Worm (Caenorhabditis elegans) whole organism, L1 larva: ENCODE results near the gene dsb-2.
A peak's percentile ranks its signal among the peaks of the same experiment; 100 is the strongest.

Experiments
- dpl-1 ChIP-seq, 3 experiments: fragments of 150-350 bp in 2 of 3; sonication (generic microtip) in 1 of 3; optimal IDR thresholded peaks; 2 replicates each; lab custom pipeline; 2014 to 2017; ENCODE audit warnings: missing biosample characterization in 3 of 3, missing genetic modification characterization in 3 of 3, missing genetic modification reagents in 3 of 3
- elt-2 ChIP-seq: sonication (generic microtip); optimal IDR thresholded peaks from 2 replicates; lab custom pipeline; 2016; ENCODE audit warnings: missing genetic modification characterization, mild to moderate bottlenecking, inconsistent platforms, missing compliant biosample characterization, missing genetic modification reagents
- lin-13 ChIP-seq: fragments of 150-350 bp; optimal IDR thresholded peaks from 2 replicates; lab custom pipeline; 2014; ENCODE audit warnings: missing biosample characterization, missing genetic modification reagents, missing genetic modification characterization
- swsn-7 ChIP-seq: sonication (generic microtip); optimal IDR thresholded peaks from 2 replicates; lab custom pipeline; 2016; ENCODE audit warnings: missing genetic modification characterization, missing compliant biosample characterization
- unc-62 ChIP-seq: fragments of 150-350 bp; optimal IDR thresholded peaks from 2 replicates; lab custom pipeline; 2014; ENCODE audit warnings: missing biosample characterization, missing genetic modification reagents, missing genetic modification characterization

DNA sequence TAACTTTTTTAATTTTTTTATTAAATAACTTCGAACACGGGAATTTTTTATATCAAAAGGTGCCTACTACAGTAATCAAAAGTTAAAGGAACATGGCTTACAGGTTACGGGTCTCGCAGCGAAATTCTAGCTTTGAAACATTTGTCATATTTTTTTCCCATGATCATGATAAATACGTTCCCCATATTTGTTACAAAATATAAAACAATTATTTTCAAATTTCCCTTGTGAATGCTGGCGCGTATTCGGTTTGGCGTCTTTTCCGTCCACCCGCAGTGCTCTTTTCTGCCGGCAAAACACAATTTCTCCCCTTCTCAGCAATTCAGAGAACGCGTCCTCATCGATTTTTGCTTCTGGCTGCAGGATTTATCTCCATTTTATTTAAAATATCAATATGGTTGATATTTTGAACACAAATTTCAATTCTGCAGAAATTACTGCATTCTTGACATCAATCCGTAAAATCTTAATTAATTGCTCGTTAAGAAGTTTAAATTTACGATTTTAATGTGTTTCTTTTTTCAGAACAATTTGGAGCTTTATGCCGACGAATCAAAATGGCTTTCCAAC, 45.6 kb upstream of the dsb-2 start, which contains the start of gene imb-2:
- TF ChIP-seq swsn-7 (tag; lab: Kevin White, UChicago): peak; percentile 45
- TF ChIP-seq elt-2: no peak
- TF ChIP-seq dpl-1 (GFP tag; optimal IDR thresholded peaks at IDR 0.05; lab: Kevin White, UChicago): peak; percentile 60 to 83 (median 72)
- no peak for TF ChIP-seq unc-62 (GFP tag; lab: Kevin White, UChicago)
- TF ChIP-seq lin-13 (GFP tag; lab: Kevin White, UChicago): peak; percentile 49
